Worm (Caenorhabditis elegans) whole organism, L1 larva: Measurements from ENCODE around the gene gldi-5.

Source experiments
- C34B4.2 ChIP-seq: sonication (generic microtip); optimal IDR thresholded peaks from 2 replicates; lab custom pipeline; 2017; ENCODE audit warnings: mild to moderate bottlenecking, missing genetic modification characterization, missing compliant biosample characterization
- Y116A8C.19 ChIP-seq: sonication (generic microtip); optimal IDR thresholded peaks from 2 replicates; lab custom pipeline; 2016; ENCODE audit warnings: missing compliant biosample characterization, missing genetic modification characterization, borderline replicate concordance
- aha-1 ChIP-seq: fragments of 150-350 bp; optimal IDR thresholded peaks from 2 replicates; lab custom pipeline; 2014; ENCODE audit warnings: missing biosample characterization, missing genetic modification characterization
- ama-1 ChIP-seq: fragments of 150-350 bp; optimal IDR thresholded peaks from 2 replicates; lab custom pipeline; 2014
- blmp-1 ChIP-seq: fragments of 150-350 bp; optimal IDR thresholded peaks from 2 replicates; lab custom pipeline; 2014; ENCODE audit warnings: missing biosample characterization, missing genetic modification characterization
- ceh-63 ChIP-seq: fragments of 200-800 bp; sonication (Bioruptor generic); optimal IDR thresholded peaks from 2 replicates; lab custom pipeline; 2018; ENCODE audit warnings: mild to moderate bottlenecking, missing genetic modification characterization, missing compliant biosample characterization
- ceh-8 ChIP-seq: fragments of 200-800 bp; sonication (Bioruptor generic); optimal IDR thresholded peaks from 2 replicates; lab custom pipeline; 2018; ENCODE audit warnings: mild to moderate bottlenecking, missing genetic modification characterization, moderate library complexity, missing compliant biosample characterization
- ceh-82 ChIP-seq, 3 experiments: fragments of 150-350 bp in 1 of 3; sonication (generic microtip) in 2 of 3; optimal IDR thresholded peaks; 2 replicates each; lab custom pipeline; 2014 to 2017; ENCODE audit warnings: missing biosample characterization in 3 of 3, missing genetic modification characterization in 3 of 3
- ceh-88 ChIP-seq: fragments of 200-800 bp; sonication (Bioruptor generic); IDR thresholded peaks from 2 replicates; pipeline ENCODE4 v1.3.6; 2022; ENCODE audit warnings: missing genetic modification characterization, missing compliant biosample characterization
- dpl-1 ChIP-seq, 3 experiments: fragments of 150-350 bp in 2 of 3; sonication (generic microtip) in 1 of 3; optimal IDR thresholded peaks; 2 replicates each; lab custom pipeline; 2014 to 2017; ENCODE audit warnings: missing biosample characterization in 3 of 3, missing genetic modification characterization in 3 of 3, missing genetic modification reagents in 3 of 3
- efl-1 ChIP-seq, 4 experiments: fragments of 150-350 bp; optimal IDR thresholded peaks in 3 of 4; peaks in 1 of 4; 1 replicate in 1 of 4; 2 replicates in 3 of 4; lab custom pipeline; 2014; ENCODE audit warnings: missing biosample characterization in 2 of 4, missing genetic modification characterization in 2 of 4, missing genetic modification reagents in 2 of 4
- egl-13 ChIP-seq: sonication (generic microtip); optimal IDR thresholded peaks from 2 replicates; lab custom pipeline; 2016; ENCODE audit warnings: missing genotype, missing genetic modification reagents, missing genetic modification characterization, missing compliant biosample characterization
- fkh-8 ChIP-seq: sonication (generic microtip); optimal IDR thresholded peaks from 2 replicates; lab custom pipeline; 2016; ENCODE audit warnings: mild to moderate bottlenecking, missing genetic modification characterization, missing compliant biosample characterization
- hpl-2 ChIP-seq: fragments of 150-350 bp; optimal IDR thresholded peaks from 2 replicates; lab custom pipeline; 2014; ENCODE audit warnings: missing biosample characterization, missing genetic modification reagents, missing genetic modification characterization
- irx-1 ChIP-seq: sonication (generic microtip); optimal IDR thresholded peaks from 2 replicates; lab custom pipeline; 2016; ENCODE audit warnings: missing genetic modification characterization, missing compliant biosample characterization
- isw-1 ChIP-seq: fragments of 200-800 bp; sonication (Bioruptor generic); IDR thresholded peaks from 2 replicates; pipeline ENCODE4 v1.3.6; 2022; ENCODE audit warnings: missing genetic modification characterization, missing compliant biosample characterization
- lin-13 ChIP-seq: fragments of 150-350 bp; optimal IDR thresholded peaks from 2 replicates; lab custom pipeline; 2014; ENCODE audit warnings: missing biosample characterization, missing genetic modification reagents, missing genetic modification characterization
- lin-14 ChIP-seq: fragments of 200-800 bp; sonication (Bioruptor generic); optimal IDR thresholded peaks from 2 replicates; lab custom pipeline; 2018; ENCODE audit warnings: mild to moderate bottlenecking, missing genetic modification characterization, moderate library complexity, missing compliant biosample characterization
- lin-35 ChIP-seq, 2 experiments: fragments of 150-350 bp; optimal IDR thresholded peaks; 2 replicates each; lab custom pipeline; 2014; ENCODE audit warnings: missing biosample characterization in 2 of 2, missing genetic modification characterization in 2 of 2, missing genetic modification reagents in 2 of 2
- lsy-2 ChIP-seq, 2 experiments: fragments of 150-350 bp; optimal IDR thresholded peaks; 2 replicates each; lab custom pipeline; 2014; ENCODE audit warnings: missing biosample characterization in 2 of 2, missing genetic modification characterization in 2 of 2
- mep-1 ChIP-seq: fragments of 150-350 bp; optimal IDR thresholded peaks from 2 replicates; lab custom pipeline; 2014; ENCODE audit warnings: missing biosample characterization, missing genetic modification characterization
- nhr-19 ChIP-seq: fragments of 200-800 bp; sonication (Bioruptor generic); conservative IDR thresholded peaks from 2 replicates; pipeline ENCODE4 v1.3.6; 2022; ENCODE audit warnings: missing genetic modification characterization, missing compliant biosample characterization
- nhr-20 ChIP-seq: sonication (generic microtip); optimal IDR thresholded peaks from 2 replicates; lab custom pipeline; 2016; ENCODE audit warnings: mild to moderate bottlenecking, missing genetic modification characterization, missing compliant biosample characterization
- nhr-28 ChIP-seq: fragments of 150-350 bp; optimal IDR thresholded peaks from 2 replicates; lab custom pipeline; 2014; ENCODE audit warnings: missing biosample characterization, missing genetic modification characterization
- nhr-71 ChIP-seq: sonication (generic microtip); optimal IDR thresholded peaks from 2 replicates; lab custom pipeline; 2016; ENCODE audit warnings: mild to moderate bottlenecking, missing genetic modification characterization, moderate library complexity, missing compliant biosample characterization
- nhr-85 ChIP-seq: sonication (generic microtip); peaks from one replicate; lab custom pipeline; 2016; ENCODE audit warnings: missing genetic modification characterization, inconsistent platforms, missing compliant biosample characterization
- nhr-90 ChIP-seq: sonication (generic microtip); optimal IDR thresholded peaks from 2 replicates; lab custom pipeline; 2016; ENCODE audit warnings: mild to moderate bottlenecking, missing genetic modification characterization, missing compliant biosample characterization; ENCODE audit not compliant: poor library complexity
- pag-3 ChIP-seq: sonication (generic microtip); optimal IDR thresholded peaks from 2 replicates; lab custom pipeline; 2017; ENCODE audit warnings: missing genetic modification characterization, mild to moderate bottlenecking, missing compliant biosample characterization, antibody characterized with exemption, borderline replicate concordance; ENCODE audit not compliant: insufficient read depth
- rnt-1 ChIP-seq: sonication (generic microtip); optimal IDR thresholded peaks from 2 replicates; lab custom pipeline; 2016; ENCODE audit warnings: mild to moderate bottlenecking, missing genetic modification characterization, moderate library complexity, missing compliant biosample characterization
- skn-1 ChIP-seq: fragments of 150-350 bp; optimal IDR thresholded peaks from 2 replicates; lab custom pipeline; 2014; ENCODE audit warnings: missing biosample characterization, missing genetic modification characterization
- snu-23 ChIP-seq: sonication (generic microtip); optimal IDR thresholded peaks from 2 replicates; lab custom pipeline; 2016; ENCODE audit warnings: missing genetic modification characterization, missing compliant biosample characterization
- tlp-1 ChIP-seq: fragments of 150-350 bp; optimal IDR thresholded peaks from 2 replicates; lab custom pipeline; 2014; ENCODE audit warnings: missing biosample characterization, missing genetic modification characterization
- unc-130 ChIP-seq: fragments of 150-350 bp; optimal IDR thresholded peaks from 2 replicates; lab custom pipeline; 2017; ENCODE audit warnings: missing biosample characterization, missing genetic modification characterization, inconsistent platforms
- unc-30 ChIP-seq: sonication (generic microtip); optimal IDR thresholded peaks from 2 replicates; lab custom pipeline; 2017; ENCODE audit warnings: missing biosample characterization, missing genetic modification characterization
- unc-62 ChIP-seq: fragments of 150-350 bp; optimal IDR thresholded peaks from 2 replicates; lab custom pipeline; 2014; ENCODE audit warnings: missing biosample characterization, missing genetic modification reagents, missing genetic modification characterization
- unc-86 ChIP-seq: sonication (generic microtip); optimal IDR thresholded peaks from 2 replicates; lab custom pipeline; 2016; ENCODE audit warnings: missing genetic modification characterization, missing compliant biosample characterization
- vab-15 ChIP-seq: sonication (generic microtip); optimal IDR thresholded peaks from 2 replicates; lab custom pipeline; 2017; ENCODE audit warnings: missing genotype, mild to moderate bottlenecking, missing genetic modification characterization, missing compliant biosample characterization
- xbp-1 ChIP-seq: sonication (generic microtip); optimal IDR thresholded peaks from 2 replicates; lab custom pipeline; 2016; ENCODE audit warnings: missing genetic modification characterization, missing compliant biosample characterization

The gldi-5 gene

DNA sequence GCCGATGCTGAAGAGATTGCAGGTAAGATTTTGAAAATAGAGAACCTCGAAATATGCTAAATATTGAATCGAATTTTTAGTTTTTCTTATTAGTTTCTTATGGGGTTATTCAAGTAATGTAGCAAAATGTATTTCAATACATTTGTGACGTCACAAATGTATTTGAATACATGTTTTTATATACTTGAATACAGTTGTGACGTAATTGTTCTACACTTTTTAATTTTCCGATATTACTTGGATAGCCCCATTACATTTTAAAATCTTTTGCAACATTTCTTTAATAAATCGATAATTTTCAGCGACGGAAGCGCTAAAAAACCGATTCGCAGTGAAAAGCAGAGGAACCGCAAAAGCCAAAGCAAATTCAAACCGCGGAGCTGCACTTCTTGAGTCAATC is 12.0 kb upstream of the gldi-5 start:
- TF ChIP-seq rnt-1 (no peak), aha-1 (no peak), ceh-82 (tag; optimal IDR thresholded peaks at IDR 0.05; lab: Kevin White, UChicago) (no peak), irx-1 (no peak), tlp-1 (tag; lab: Kevin White, UChicago) (no peak), vab-15 (tag; lab: Kevin White, UChicago) (no peak), isw-1 (no peak)
- TF ChIP-seq, all 84 proteins: peak for 0

DNA sequence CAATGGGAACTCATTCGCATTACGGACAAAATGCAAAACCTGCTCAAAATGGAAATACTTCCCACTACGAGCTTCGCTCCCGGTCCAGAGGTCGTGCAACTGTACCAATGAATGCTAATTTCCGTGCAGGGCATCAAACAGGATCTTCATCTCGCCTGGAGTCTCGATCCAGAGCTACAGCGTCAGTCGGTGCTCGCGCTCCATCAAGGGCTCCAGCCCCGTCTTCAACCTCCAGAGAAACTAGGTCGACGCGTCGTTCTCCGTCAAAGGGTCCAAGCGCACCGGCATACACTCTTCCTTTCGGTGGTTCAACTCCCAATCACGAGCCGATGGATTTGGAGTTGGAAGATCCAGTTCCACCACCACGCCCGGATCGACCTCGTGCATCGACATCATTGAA is 11.4 kb upstream of the gldi-5 start:
- no peak for TF ChIP-seq lsy-2 (tag; optimal IDR thresholded peaks at IDR 0.05; lab: Kevin White, UChicago)
- no peak for TF ChIP-seq efl-1 (optimal IDR thresholded peaks at IDR 0.05; lab: Kevin White, UChicago)
- peak in 1 of 2 experiments; percentile 35 for TF ChIP-seq efl-1 (GFP tag; optimal IDR thresholded peaks at IDR 0.05 in 1 of 2; lab: Kevin White, UChicago)

DNA sequence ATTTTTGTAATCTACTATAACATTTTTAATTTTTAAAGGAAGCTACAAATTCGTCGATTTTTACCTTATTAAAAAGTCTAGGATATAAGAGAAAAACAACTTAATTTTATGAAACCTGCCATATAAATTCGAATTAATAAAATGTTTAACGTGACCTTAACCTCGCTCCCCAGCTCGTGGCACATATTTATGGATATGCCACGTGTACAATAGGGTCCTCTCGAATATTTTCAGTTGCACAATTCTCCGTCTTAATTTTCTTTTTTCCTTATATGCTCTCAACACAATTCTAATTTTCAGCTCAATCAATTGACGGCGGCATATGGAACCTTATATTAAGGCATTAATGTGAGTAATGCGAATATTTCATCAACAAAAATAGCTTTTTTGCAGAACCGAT is 10.0 kb upstream of the gldi-5 start, which contains the start of gene F34D10.4:
TSS of gene F34D10.4 (plus strand) at position 301 of the 400 bp plus-strand sequence.
- TF ChIP-seq ceh-63 (GFP tag; lab: Kevin White, UChicago) (no peak), hpl-2 (GFP tag; lab: Kevin White, UChicago) (peak; percentile 30)

DNA sequence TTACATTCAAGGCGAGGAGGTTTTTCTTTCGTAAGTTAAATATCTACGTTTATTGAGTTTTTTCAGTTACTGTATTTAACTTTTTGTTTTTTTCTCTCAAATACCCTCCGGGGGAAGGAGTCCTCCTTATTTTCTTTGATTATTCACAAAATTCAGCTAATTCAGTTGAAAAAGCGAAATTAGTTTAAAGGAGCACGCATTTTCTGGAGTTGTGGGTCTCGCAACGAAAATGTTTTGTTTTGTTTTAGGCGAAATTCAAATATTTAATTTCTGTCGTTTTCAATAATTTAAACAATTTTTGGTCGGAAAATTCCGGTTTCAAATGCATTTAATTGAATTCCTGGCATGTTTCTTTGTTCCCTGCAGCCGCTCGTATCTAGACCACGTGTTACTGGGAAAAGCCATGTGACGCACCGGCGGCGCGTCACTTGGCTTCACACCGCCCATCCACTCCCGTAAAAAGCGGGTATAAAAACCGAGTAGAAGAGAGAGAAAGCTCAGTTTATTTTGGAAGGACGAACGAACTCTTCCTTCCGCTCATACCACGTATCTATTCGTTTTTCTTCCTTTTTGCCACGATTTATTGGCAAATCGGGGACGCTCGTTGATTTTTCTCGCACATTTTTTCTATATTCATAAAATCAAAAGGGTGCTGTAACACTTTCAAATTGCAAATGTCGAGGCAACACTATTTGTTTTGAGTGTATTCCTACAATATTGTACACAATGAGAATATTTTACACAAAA is 9.4 kb upstream of the gldi-5 start:
- TF ChIP-seq ceh-8 (GFP tag; lab: Kevin White, UChicago) = peak; percentile 11
- peak; percentile 55 for TF ChIP-seq nhr-85 (tag; lab: Kevin White, UChicago)
- no peak for TF ChIP-seq egl-13 (tag; lab: Kevin White, UChicago)
- peak; percentile 43 for TF ChIP-seq rnt-1
- TF ChIP-seq Y116A8C.19 (tag; lab: Kevin White, UChicago) = no peak
- no peak for TF ChIP-seq vab-15 (tag; lab: Kevin White, UChicago)
- peak; percentile 18 for TF ChIP-seq xbp-1 (tag; lab: Kevin White, UChicago)
- peak; percentile 58 for TF ChIP-seq nhr-71
- TF ChIP-seq nhr-20 (tag; lab: Kevin White, UChicago) = peak; percentile 4
- TF ChIP-seq lin-13 = no peak
- TF ChIP-seq ama-1 (lab: Kevin White, UChicago) = peak; percentile 74
- TF ChIP-seq unc-30 = no peak
- TF ChIP-seq irx-1 = no peak
- peak; percentile 32 for TF ChIP-seq nhr-19
- TF ChIP-seq unc-130 = peak; percentile 1
- TF ChIP-seq mep-1 = no peak
- TF ChIP-seq unc-86 (tag; lab: Kevin White, UChicago) = no peak
- TF ChIP-seq fkh-8 = peak; percentile 33
- TF ChIP-seq blmp-1 (tag; lab: Kevin White, UChicago) = peak; percentile 27
- peak; percentile 43 to 58 for TF ChIP-seq efl-1 (optimal IDR thresholded peaks at IDR 0.05; lab: Kevin White, UChicago)
- TF ChIP-seq efl-1 (GFP tag; optimal IDR thresholded peaks at IDR 0.05 in 1 of 2; lab: Kevin White, UChicago) = peak in 1 of 2 experiments; percentile 75
- peak; percentile 76 for TF ChIP-seq lin-14 (GFP tag; lab: Kevin White, UChicago)
- no peak for TF ChIP-seq ceh-88
- peak in 1 of 3 experiments; percentile 39 for TF ChIP-seq dpl-1 (GFP tag; optimal IDR thresholded peaks at IDR 0.05; lab: Kevin White, UChicago)
- TF ChIP-seq snu-23 (GFP tag; lab: Kevin White, UChicago) = peak; percentile 35

DNA sequence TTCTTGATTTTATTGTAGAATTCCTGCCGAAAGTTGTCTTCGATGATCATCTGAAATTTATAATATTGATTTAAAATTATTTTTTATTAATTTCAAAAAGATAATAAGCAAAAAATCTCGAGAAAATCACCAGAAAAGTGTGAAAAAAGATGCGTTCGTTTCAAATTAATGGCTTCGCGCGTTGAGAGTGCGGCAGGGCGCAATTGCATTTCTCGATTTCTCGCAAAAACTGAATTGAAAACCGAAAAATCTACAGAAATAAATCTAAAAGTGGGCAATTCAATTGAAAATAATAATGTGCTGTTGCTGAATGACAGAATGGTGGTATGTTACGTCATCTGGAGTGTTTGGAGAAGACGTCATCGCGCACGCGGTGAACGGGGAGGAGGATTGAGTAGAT is 8.7 kb upstream of the gldi-5 start, which contains the start of gene evl-18:
TSS of gene evl-18 (minus strand) at position 50 of the 400 bp plus-strand sequence.
- TF ChIP-seq efl-1 (optimal IDR thresholded peaks at IDR 0.05; lab: Kevin White, UChicago) (peak; percentile 48 to 56), efl-1 (GFP tag; optimal IDR thresholded peaks at IDR 0.05 in 1 of 2; lab: Kevin White, UChicago) (peak; percentile 72 to 97), nhr-28 (tag; lab: Kevin White, UChicago) (no peak), hpl-2 (GFP tag; lab: Kevin White, UChicago) (no peak), rnt-1 (no peak), C34B4.2 (tag; lab: Kevin White, UChicago) (no peak), lin-35 (GFP tag; optimal IDR thresholded peaks at IDR 0.05; lab: Kevin White, UChicago) (peak; percentile 51 to 83), mep-1 (peak; percentile 37), lsy-2 (tag; optimal IDR thresholded peaks at IDR 0.05; lab: Kevin White, UChicago) (peak in 1 of 2 experiments; percentile 55), lin-13 (no peak), nhr-90 (tag; lab: Kevin White, UChicago) (no peak), unc-62 (GFP tag; lab: Kevin White, UChicago) (no peak), ama-1 (lab: Kevin White, UChicago) (no peak), blmp-1 (tag; lab: Kevin White, UChicago) (peak; percentile 34), pag-3 (tag; lab: Kevin White, UChicago) (no peak), skn-1 (tag; lab: Kevin White, UChicago) (no peak), Y116A8C.19 (tag; lab: Kevin White, UChicago) (no peak), ceh-82 (tag; optimal IDR thresholded peaks at IDR 0.05; lab: Kevin White, UChicago) (no peak), dpl-1 (GFP tag; optimal IDR thresholded peaks at IDR 0.05; lab: Kevin White, UChicago) (peak; percentile 62 to 84 (median 70))
